Fruit fly (Drosophila melanogaster): ENCODE results near the gene CG6933.

CG6933 gene

dm6 chr3L:20223398-20223951, 3.3 kb upstream of the CG6933 start, which contains the start of gene CG17147:
Gene CG17147, plus strand, starts transcription at chr3L:20223932.
- TF ChIP-seq gl (tag; optimal IDR thresholded peaks at IDR 0.05) (no peak), CG4496 (GFP tag; IDR thresholded peaks at IDR 0.05) (no peak), CG9948 (tag; optimal IDR thresholded peaks at IDR 0.05) (no peak), CG32121 (GFP tag; IDR thresholded peaks at IDR 0.05) (no peak), EcR (GFP tag; optimal IDR thresholded peaks at IDR 0.05) (no peak)

dm6 chr3L:20222617-20223016, 2.4 kb upstream of the CG6933 start:
- TF ChIP-seq Pif1A (GFP tag; optimal IDR thresholded peaks at IDR 0.05) = no peak
- TF ChIP-seq CG15710 (tag; optimal IDR thresholded peaks at IDR 0.05) = no peak
- no peak for TF ChIP-seq CG10348 (GFP tag; IDR thresholded peaks at IDR 0.05)
- TF ChIP-seq CG13204 (GFP tag; optimal IDR thresholded peaks at IDR 0.05) = no peak

- TF ChIP-seq CG8301 (tag; optimal IDR thresholded peaks at IDR 0.05) = no peak
- no peak for TF ChIP-seq Pif1B (GFP tag; optimal IDR thresholded peaks at IDR 0.05)
- TF ChIP-seq rn (GFP tag; IDR thresholded peaks at IDR 0.05) = no peak
- TF ChIP-seq Pif1A (GFP tag; optimal IDR thresholded peaks at IDR 0.05) = no peak
- no peak for TF ChIP-seq CG32121 (GFP tag; IDR thresholded peaks at IDR 0.05)
- no peak for TF ChIP-seq CG13204 (GFP tag; optimal IDR thresholded peaks at IDR 0.05)
- no peak for TF ChIP-seq gl (tag; optimal IDR thresholded peaks at IDR 0.05)
- no peak for TF ChIP-seq CG8159 (tag; optimal IDR thresholded peaks at IDR 0.05)
- no peak for TF ChIP-seq CG10348 (GFP tag; IDR thresholded peaks at IDR 0.05)
- TF ChIP-seq CG9948 (tag; optimal IDR thresholded peaks at IDR 0.05) = no peak
- no peak for TF ChIP-seq CG14655 (GFP tag; optimal IDR thresholded peaks at IDR 0.05)
- TF ChIP-seq CG15710 (tag; optimal IDR thresholded peaks at IDR 0.05) = no peak
- TF ChIP-seq EcR (GFP tag; optimal IDR thresholded peaks at IDR 0.05) = no peak
- no peak for TF ChIP-seq Snoo (tag; optimal IDR thresholded peaks at IDR 0.05)
- TF ChIP-seq Ets98B (GFP tag; IDR thresholded peaks at IDR 0.05) = no peak
- TF ChIP-seq fd96Ca (GFP tag; IDR thresholded peaks at IDR 0.05) = no peak
Measured at dm6 chr3L:20221412-20221864, 1.2 kb upstream of the CG6933 start, which contains the start of gene CG17145. Gene CG17145, plus strand, starts transcription at chr3L:20221814.

- TF ChIP-seq fd96Ca (GFP tag; IDR thresholded peaks at IDR 0.05) (no peak), D1 (tag; optimal IDR thresholded peaks at IDR 0.05) (peak; percentile 83), CG14655 (GFP tag; optimal IDR thresholded peaks at IDR 0.05) (no peak)
Measured at dm6 chr3L:20220918-20221317, 698 bp upstream of the CG6933 start.

- TF ChIP-seq rn (GFP tag; IDR thresholded peaks at IDR 0.05) (no peak), CG14655 (GFP tag; optimal IDR thresholded peaks at IDR 0.05) (no peak), CG4496 (GFP tag; IDR thresholded peaks at IDR 0.05) (no peak), CG12605 (GFP tag; IDR thresholded peaks at IDR 0.05) (no peak), CG13204 (GFP tag; optimal IDR thresholded peaks at IDR 0.05) (no peak), CG9948 (tag; optimal IDR thresholded peaks at IDR 0.05) (no peak), CG10348 (GFP tag; IDR thresholded peaks at IDR 0.05) (no peak)
Measured at dm6 chr3L:20212022-20212421, 8.2 kb downstream of the CG6933 start, which contains the start of gene CG7017. Gene CG7017, minus strand, starts transcription at chr3L:20212122.

- TF ChIP-seq gl (tag; optimal IDR thresholded peaks at IDR 0.05) = no peak
- TF ChIP-seq CG15710 (tag; optimal IDR thresholded peaks at IDR 0.05) = no peak
- no peak for TF ChIP-seq CG10348 (GFP tag; IDR thresholded peaks at IDR 0.05)
- no peak for TF ChIP-seq CG8159 (tag; optimal IDR thresholded peaks at IDR 0.05)
- TF ChIP-seq Pif1A (GFP tag; optimal IDR thresholded peaks at IDR 0.05) = no peak
- no peak for TF ChIP-seq CG12605 (GFP tag; IDR thresholded peaks at IDR 0.05)
- no peak for TF ChIP-seq CG13204 (GFP tag; optimal IDR thresholded peaks at IDR 0.05)
- no peak for TF ChIP-seq CG9948 (tag; optimal IDR thresholded peaks at IDR 0.05)
- no peak for TF ChIP-seq fd96Ca (GFP tag; IDR thresholded peaks at IDR 0.05)
- TF ChIP-seq CG8301 (tag; optimal IDR thresholded peaks at IDR 0.05) = no peak
- no peak for TF ChIP-seq CG17806 (tag; optimal IDR thresholded peaks at IDR 0.05)
- TF ChIP-seq CG4496 (GFP tag; IDR thresholded peaks at IDR 0.05) = no peak
- TF ChIP-seq Pif1B (GFP tag; optimal IDR thresholded peaks at IDR 0.05) = no peak
- no peak for TF ChIP-seq Snoo (tag; optimal IDR thresholded peaks at IDR 0.05)
- TF ChIP-seq CG34367 (tag; optimal IDR thresholded peaks at IDR 0.05) = no peak
- no peak for TF ChIP-seq D1 (tag; optimal IDR thresholded peaks at IDR 0.05)
- no peak for TF ChIP-seq Ets98B (GFP tag; IDR thresholded peaks at IDR 0.05)
- no peak for TF ChIP-seq rn (GFP tag; IDR thresholded peaks at IDR 0.05)
- TF ChIP-seq CG32121 (GFP tag; IDR thresholded peaks at IDR 0.05) = no peak
- TF ChIP-seq EcR (GFP tag; optimal IDR thresholded peaks at IDR 0.05) = no peak
Measured at dm6 chr3L:20209896-20210295, 10.3 kb downstream of the CG6933 start.

- TF ChIP-seq EcR (GFP tag; optimal IDR thresholded peaks at IDR 0.05) (no peak), CG17806 (tag; optimal IDR thresholded peaks at IDR 0.05) (no peak), CG14655 (GFP tag; optimal IDR thresholded peaks at IDR 0.05) (no peak), CG8301 (tag; optimal IDR thresholded peaks at IDR 0.05) (no peak), CG13204 (GFP tag; optimal IDR thresholded peaks at IDR 0.05) (no peak), CG12605 (GFP tag; IDR thresholded peaks at IDR 0.05) (no peak), CG34367 (tag; optimal IDR thresholded peaks at IDR 0.05) (no peak), CG4496 (GFP tag; IDR thresholded peaks at IDR 0.05) (no peak), gl (tag; optimal IDR thresholded peaks at IDR 0.05) (no peak), Pif1A (GFP tag; optimal IDR thresholded peaks at IDR 0.05) (no peak), CG8159 (tag; optimal IDR thresholded peaks at IDR 0.05) (no peak), Snoo (tag; optimal IDR thresholded peaks at IDR 0.05) (no peak), fd96Ca (GFP tag; IDR thresholded peaks at IDR 0.05) (no peak), Pif1B (GFP tag; optimal IDR thresholded peaks at IDR 0.05) (no peak)
Measured at dm6 chr3L:20209092-20209491, 11.1 kb downstream of the CG6933 start.

Data from whole organism, pupa.